Fruit fly (Drosophila melanogaster) whole organism, embryonic: Measurements from ENCODE around the gene IntS9.

Experiments
- B-H1 ChIP-seq: fragments of 200-800 bp; sonication (Bioruptor generic); IDR thresholded peaks from 3 replicates; pipeline ENCODE4 v1.3.6; 2022; ENCODE audit warnings: missing biosample characterization, missing genetic modification characterization
- CG10366 ChIP-seq: fragments of 200-800 bp; sonication (Bioruptor generic); IDR thresholded peaks from 2 replicates; pipeline ENCODE4 v1.3.6; 2022; ENCODE audit warnings: missing biosample characterization, missing genetic modification characterization
- CG11696 ChIP-seq: fragments of 200-800 bp; sonication (Bioruptor generic); IDR thresholded peaks from 2 replicates; pipeline ENCODE4 v1.3.6; 2022; ENCODE audit warnings: missing biosample characterization, missing genetic modification characterization
- CG13296 ChIP-seq: fragments of 200-800 bp; sonication (Bioruptor generic); optimal IDR thresholded peaks from 3 replicates; lab custom pipeline; 2018; ENCODE audit warnings: missing biosample characterization, mild to moderate bottlenecking, missing genetic modification characterization
- CG14050 ChIP-seq: fragments of 200-800 bp; sonication (Bioruptor generic); IDR thresholded peaks from 3 replicates; pipeline ENCODE4 v1.3.6; 2022; ENCODE audit warnings: missing biosample characterization, missing genetic modification characterization
- CG15011 ChIP-seq: fragments of 200-800 bp; sonication (Bioruptor generic); optimal IDR thresholded peaks from 3 replicates; lab custom pipeline; 2018; ENCODE audit warnings: missing biosample characterization, mild to moderate bottlenecking, missing genetic modification characterization
- CG15696 ChIP-seq: fragments of 200-800 bp; sonication (Bioruptor generic); optimal IDR thresholded peaks from 2 replicates; lab custom pipeline; 2019; ENCODE audit warnings: missing biosample characterization, mild to moderate bottlenecking, missing genetic modification characterization, moderate library complexity
- CG1603 ChIP-seq: fragments of 200-800 bp; sonication (Bioruptor generic); optimal IDR thresholded peaks from 2 replicates; lab custom pipeline; 2019; ENCODE audit warnings: missing biosample characterization, mild to moderate bottlenecking, missing genetic modification characterization, moderate library complexity
- CG16813 ChIP-seq: fragments of 200-800 bp; sonication (Bioruptor generic); IDR thresholded peaks from 3 replicates; pipeline ENCODE4 v1.3.6; 2022; ENCODE audit warnings: missing biosample characterization, missing genetic modification characterization; ENCODE audit not compliant: partially characterized antibody
- CG30431 ChIP-seq: fragments of 200-800 bp; sonication (Bioruptor generic); optimal IDR thresholded peaks from 2 replicates; lab custom pipeline; 2017; ENCODE audit warnings: missing biosample characterization, missing genetic modification characterization
- CG31388 ChIP-seq: fragments of 200-800 bp; sonication (Bioruptor generic); optimal IDR thresholded peaks from 2 replicates; lab custom pipeline; 2016; ENCODE audit warnings: missing biosample characterization, missing genetic modification characterization
- CG3407 ChIP-seq: fragments of 200-800 bp; sonication (Bioruptor generic); optimal IDR thresholded peaks from 2 replicates; lab custom pipeline; 2018; ENCODE audit warnings: missing biosample characterization, mild to moderate bottlenecking, missing genetic modification characterization
- CG3838 ChIP-seq: fragments of 200-800 bp; sonication (Bioruptor generic); optimal IDR thresholded peaks from 3 replicates; lab custom pipeline; 2016; ENCODE audit warnings: missing biosample characterization, missing genetic modification characterization
- CG3995 ChIP-seq: fragments of 200-800 bp; sonication (Bioruptor generic); optimal IDR thresholded peaks from 3 replicates; lab custom pipeline; 2016; ENCODE audit warnings: missing biosample characterization, missing genetic modification characterization
- CG43689 ChIP-seq: fragments of 200-800 bp; sonication (Bioruptor generic); IDR thresholded peaks from 2 replicates; pipeline ENCODE4 v1.3.6; 2022; ENCODE audit warnings: missing biosample characterization, missing genetic modification characterization
- CG4730 ChIP-seq: fragments of 200-800 bp; sonication (Bioruptor generic); IDR thresholded peaks from 2 replicates; pipeline ENCODE4 v1.3.6; 2022; ENCODE audit warnings: missing biosample characterization, missing genetic modification characterization
- CG5953 ChIP-seq: fragments of 200-800 bp; sonication (Bioruptor generic); IDR thresholded peaks from 2 replicates; pipeline ENCODE4 v1.3.6; 2022; ENCODE audit warnings: missing biosample characterization, missing genetic modification characterization
- CG6689 ChIP-seq: fragments of 200-800 bp; sonication (Bioruptor generic); IDR thresholded peaks from 2 replicates; pipeline ENCODE4 v1.3.6; 2022; ENCODE audit warnings: missing biosample characterization, missing genetic modification characterization
- CG6813 ChIP-seq: fragments of 200-800 bp; sonication (Bioruptor generic); optimal IDR thresholded peaks from 2 replicates; lab custom pipeline; 2017; ENCODE audit warnings: missing biosample characterization, missing genetic modification characterization, mild to moderate bottlenecking, moderate library complexity, missing genetic modification reagents
- CG7372 ChIP-seq: fragments of 200-800 bp; sonication (Bioruptor generic); IDR thresholded peaks from 2 replicates; pipeline ENCODE4 v1.3.6; 2022; ENCODE audit warnings: missing biosample characterization, missing genetic modification characterization
- CG8089 ChIP-seq: fragments of 200-800 bp; sonication (Bioruptor generic); optimal IDR thresholded peaks from 3 replicates; lab custom pipeline; 2016; ENCODE audit warnings: missing biosample characterization, missing genetic modification characterization
- CG8478 ChIP-seq: fragments of >200 bp; optimal IDR thresholded peaks from 2 replicates; lab custom pipeline; 2018
- CG8765 ChIP-seq: fragments of 200-800 bp; sonication (Bioruptor generic); IDR thresholded peaks from 2 replicates; pipeline ENCODE4 v1.3.6; 2022; ENCODE audit warnings: missing biosample characterization, missing genetic modification characterization
- CG9727 ChIP-seq: fragments of 200-800 bp; sonication (Bioruptor generic); optimal IDR thresholded peaks from 3 replicates; lab custom pipeline; 2017; ENCODE audit warnings: missing biosample characterization, mild to moderate bottlenecking, missing genetic modification characterization
- Camta ChIP-seq: fragments of 200-800 bp; sonication (Bioruptor generic); optimal IDR thresholded peaks from 2 replicates; lab custom pipeline; 2016; ENCODE audit warnings: missing biosample characterization, missing genetic modification characterization
- D19A ChIP-seq: fragments of 200-800 bp; optimal IDR thresholded peaks from 3 replicates; lab custom pipeline; 2019; ENCODE audit warnings: missing biosample characterization, mild to moderate bottlenecking, missing genetic modification characterization, moderate library complexity
- D19B ChIP-seq: fragments of 200-800 bp; sonication (Bioruptor generic); optimal IDR thresholded peaks from 2 replicates; lab custom pipeline; 2017; ENCODE audit warnings: missing biosample characterization, mild to moderate bottlenecking, missing genetic modification characterization
- Ets65A ChIP-seq: fragments of 200-800 bp; sonication (Bioruptor generic); peaks from one replicate; lab custom pipeline; 2016; ENCODE audit warnings: missing biosample characterization, missing genetic modification characterization
- HLHmδ ChIP-seq: fragments of 200-800 bp; sonication (Bioruptor generic); optimal IDR thresholded peaks from 2 replicates; lab custom pipeline; 2018; ENCODE audit warnings: missing biosample characterization, mild to moderate bottlenecking, missing genetic modification characterization, moderate library complexity
- Max ChIP-seq: fragments of 200-800 bp; sonication (Bioruptor generic); optimal IDR thresholded peaks from 2 replicates; lab custom pipeline; 2016; ENCODE audit warnings: missing biosample characterization, mild to moderate bottlenecking, missing genetic modification characterization
- Six4 ChIP-seq: fragments of 200-800 bp; sonication (Bioruptor generic); optimal IDR thresholded peaks from 2 replicates; lab custom pipeline; 2016; ENCODE audit warnings: missing biosample characterization, missing genetic modification characterization
- Sox100B ChIP-seq: fragments of 200-800 bp; sonication (Bioruptor generic); optimal IDR thresholded peaks from 3 replicates; lab custom pipeline; 2018; ENCODE audit warnings: missing biosample characterization, mild to moderate bottlenecking, missing genetic modification characterization
- YL-1 ChIP-seq: fragments of 200-800 bp; sonication (Bioruptor generic); optimal IDR thresholded peaks from 3 replicates; lab custom pipeline; 2017; ENCODE audit warnings: missing biosample characterization, mild to moderate bottlenecking, missing genetic modification characterization
- aop ChIP-seq: fragments of 200-800 bp; sonication (Bioruptor generic); IDR thresholded peaks from 2 replicates; pipeline ENCODE4 v1.3.6; 2022; ENCODE audit warnings: missing biosample characterization, missing genetic modification characterization
- ash1 ChIP-seq: fragments of 200-800 bp; sonication (Bioruptor generic); optimal IDR thresholded peaks from 2 replicates; lab custom pipeline; 2018; ENCODE audit warnings: missing biosample characterization, mild to moderate bottlenecking, missing genetic modification characterization
- ci ChIP-seq: fragments of 200-800 bp; sonication (Bioruptor generic); IDR thresholded peaks from 3 replicates; pipeline ENCODE4 v1.3.6; 2022; ENCODE audit warnings: missing biosample characterization, missing genetic modification characterization
- cwo ChIP-seq: fragments of 200-800 bp; sonication (Bioruptor generic); optimal IDR thresholded peaks from 3 replicates; lab custom pipeline; 2017; ENCODE audit warnings: missing biosample characterization, missing genetic modification characterization, mild to moderate bottlenecking, moderate library complexity, missing genetic modification reagents
- fd64A ChIP-seq: fragments of 200-800 bp; sonication (Bioruptor generic); optimal IDR thresholded peaks from 3 replicates; lab custom pipeline; 2018; ENCODE audit warnings: missing biosample characterization, mild to moderate bottlenecking, missing genetic modification characterization
- ftz-f1 ChIP-seq: fragments of 200-800 bp; sonication (Bioruptor generic); optimal IDR thresholded peaks from 2 replicates; lab custom pipeline; 2016; ENCODE audit warnings: missing biosample characterization, missing genetic modification characterization
- gsb ChIP-seq: fragments of 200-800 bp; sonication (Bioruptor generic); IDR thresholded peaks from 2 replicates; pipeline ENCODE4 v1.3.6; 2022; ENCODE audit warnings: missing biosample characterization, missing genetic modification characterization
- ham ChIP-seq: fragments of 200-800 bp; sonication (Bioruptor generic); IDR thresholded peaks from 2 replicates; pipeline ENCODE4 v1.3.6; 2022; ENCODE audit warnings: missing biosample characterization, missing genetic modification characterization
- hkb ChIP-seq, 2 experiments: fragments of 200-800 bp in 1 of 2; fragments of >200 bp in 1 of 2; sonication (Bioruptor generic) in 1 of 2; IDR thresholded peaks in 1 of 2; optimal IDR thresholded peaks in 1 of 2; 2 replicates each; pipeline versions ENCODE4 v1.3.6 to Lab custom; 2017 to 2022; ENCODE audit warnings: missing biosample characterization in 1 of 2, missing genetic modification characterization in 1 of 2
- inv ChIP-seq: fragments of 200-800 bp; sonication (Bioruptor generic); IDR thresholded peaks from 2 replicates; pipeline ENCODE4 v1.3.6; 2022; ENCODE audit warnings: missing biosample characterization, missing genetic modification characterization; ENCODE audit not compliant: partially characterized antibody
- ken ChIP-seq: fragments of 200-800 bp; sonication (Bioruptor generic); IDR thresholded peaks from 3 replicates; pipeline ENCODE4 v1.3.6; 2022; ENCODE audit warnings: missing biosample characterization, missing genetic modification characterization
- lmd ChIP-seq: fragments of 200-800 bp; sonication (Bioruptor generic); IDR thresholded peaks from 2 replicates; pipeline ENCODE4 v1.3.6; 2022; ENCODE audit warnings: missing biosample characterization, missing genetic modification characterization
- scrt ChIP-seq: fragments of 200-800 bp; sonication (Bioruptor generic); optimal IDR thresholded peaks from 2 replicates; lab custom pipeline; 2018; ENCODE audit warnings: missing biosample characterization, mild to moderate bottlenecking, missing genetic modification characterization, moderate library complexity
- sim ChIP-seq: fragments of 200-800 bp; sonication (Bioruptor generic); IDR thresholded peaks from 2 replicates; pipeline ENCODE4 v1.3.6; 2022; ENCODE audit warnings: missing biosample characterization, missing genetic modification characterization
- so ChIP-seq: fragments of 200-800 bp; sonication (Bioruptor generic); IDR thresholded peaks from 3 replicates; pipeline ENCODE4 v1.3.6; 2022; ENCODE audit warnings: missing biosample characterization, missing genetic modification characterization
- stc ChIP-seq: fragments of 200-800 bp; sonication (Bioruptor generic); IDR thresholded peaks from 2 replicates; pipeline ENCODE4 v1.3.6; 2022; ENCODE audit warnings: missing biosample characterization, missing genetic modification characterization
- wor ChIP-seq: fragments of 200-800 bp; sonication (Bioruptor generic); IDR thresholded peaks from 2 replicates; pipeline ENCODE4 v1.3.6; 2022; ENCODE audit warnings: missing biosample characterization, missing genetic modification characterization

The IntS9 gene

dm6 chr3L:16060806-16061600 is 44.4 kb downstream of the IntS9 start (continued):
- no peak for TF ChIP-seq wor (GFP tag; lab: Robert Waterston, UW)
- no peak for TF ChIP-seq HLHmδ (GFP tag; lab: Kevin White, UChicago)
- no peak for TF ChIP-seq CG14050 (GFP tag; lab: Robert Waterston, UW)
- TF ChIP-seq aop (GFP tag; lab: Robert Waterston, UW): no peak
- TF ChIP-seq CG5953 (GFP tag; lab: Robert Waterston, UW): no peak
- 0 out of 2 replicates have a peak, but pooled peaks have one; percentile 19 for TF ChIP-seq ham (GFP tag; lab: Robert Waterston, UW)
- no peak for TF ChIP-seq D19A (tag; lab: Kevin White, UChicago)
- TF ChIP-seq scrt: no peak
- TF ChIP-seq CG30431 (GFP tag; lab: Kevin White, UChicago): peak; percentile 1
- no peak for TF ChIP-seq CG31388 (GFP tag; lab: Kevin White, UChicago)
- TF ChIP-seq CG3407: no peak
- TF ChIP-seq CG6689 (GFP tag; lab: Robert Waterston, UW): peak; percentile 53; the same call in 1 of the 2 replicates
- peak; percentile 82 for TF ChIP-seq Ets65A
- no peak for TF ChIP-seq Camta (GFP tag; lab: Kevin White, UChicago)
- peak; percentile 24; the same call in 1 of the 2 replicates for TF ChIP-seq lmd
- TF ChIP-seq Six4 (GFP tag; lab: Kevin White, UChicago): no peak
- no peak for TF ChIP-seq CG3838 (GFP tag; lab: Kevin White, UChicago)
- TF ChIP-seq CG8765 (GFP tag; lab: Robert Waterston, UW): no peak
- TF ChIP-seq ci: no peak
- no peak for TF ChIP-seq CG1603 (tag; lab: Kevin White, UChicago)
- TF ChIP-seq D19B (GFP tag; lab: Kevin White, UChicago): no peak
- TF ChIP-seq Sox100B (GFP tag; lab: Kevin White, UChicago): peak; percentile 74
- TF ChIP-seq CG13296: no peak
- no peak for TF ChIP-seq stc
- peak; percentile 33 for TF ChIP-seq cwo
- TF ChIP-seq CG9727: peak; percentile 76
- TF ChIP-seq inv (GFP tag; lab: Robert Waterston, UW): no peak
- TF ChIP-seq CG15696: no peak
- TF ChIP-seq CG3995 (GFP tag; lab: Kevin White, UChicago): no peak
- 0 out of 2 replicates have a peak, but pooled peaks have one; percentile 24 for TF ChIP-seq gsb
- TF ChIP-seq CG16813: no peak
- peak; percentile 25 for TF ChIP-seq Max
- no peak for TF ChIP-seq ash1 (GFP tag; lab: Kevin White, UChicago)
- no peak for TF ChIP-seq CG43689 (GFP tag; lab: Robert Waterston, UW)
- TF ChIP-seq B-H1 (GFP tag; lab: Robert Waterston, UW): no peak
- no peak for TF ChIP-seq fd64A (GFP tag; lab: Kevin White, UChicago)
- TF ChIP-seq CG7372 (GFP tag; lab: Robert Waterston, UW): no peak
- TF ChIP-seq CG10366 (GFP tag; lab: Robert Waterston, UW): peak; percentile 9; the same call in 1 of the 2 replicates
- TF ChIP-seq CG4730 (GFP tag; lab: Robert Waterston, UW): no peak
- TF ChIP-seq CG6813 (GFP tag; lab: Kevin White, UChicago): no peak
- no peak for TF ChIP-seq sim (GFP tag; lab: Robert Waterston, UW)
- no peak for TF ChIP-seq hkb (optimal IDR thresholded peaks at IDR 0.05; lab: Kevin White, UChicago)
- TF ChIP-seq hkb (GFP tag; IDR thresholded peaks at IDR 0.05; lab: Robert Waterston, UW): 0 out of 2 replicates have a peak, but pooled peaks have one; percentile 11
- TF ChIP-seq YL-1: no peak
- peak; percentile 34 for TF ChIP-seq CG15011 (GFP tag; lab: Kevin White, UChicago)
- TF ChIP-seq CG8089 (GFP tag; lab: Kevin White, UChicago): no peak
- TF ChIP-seq ftz-f1: no peak
- TF ChIP-seq ken (GFP tag; lab: Robert Waterston, UW): 0 out of 3 replicates have a peak, but pooled peaks have one; percentile 33
- TF ChIP-seq so (GFP tag; lab: Robert Waterston, UW): no peak
- TF ChIP-seq CG11696: 0 out of 2 replicates have a peak, but pooled peaks have one; percentile 14
- TF ChIP-seq CG8478: no peak
